Fruit fly (Drosophila melanogaster) whole organism, wandering third instar larva: Measurements from ENCODE around the gene Hsp67Ba.
A peak's percentile ranks its signal among the peaks of the same experiment; 100 is the strongest.

Source experiments
- Abd-B ChIP-seq: fragments of >200 bp; optimal IDR thresholded peaks from 2 replicates; lab custom pipeline; 2017; ENCODE audit warnings: missing biosample characterization, missing genetic modification characterization
- CG32264 ChIP-seq: fragments of 200-800 bp; sonication (Bioruptor generic); optimal IDR thresholded peaks from 2 replicates; lab custom pipeline; 2016; ENCODE audit warnings: missing biosample characterization, missing genetic modification characterization
- CG9705 ChIP-seq: fragments of 200-800 bp; sonication (Bioruptor generic); optimal IDR thresholded peaks from 2 replicates; lab custom pipeline; 2018; ENCODE audit warnings: missing biosample characterization, mild to moderate bottlenecking, missing genetic modification characterization
- CrebA ChIP-seq: fragments of 200-800 bp; sonication (Bioruptor generic); optimal IDR thresholded peaks from 2 replicates; lab custom pipeline; 2016; ENCODE audit warnings: missing biosample characterization, mild to moderate bottlenecking, missing genetic modification characterization, borderline replicate concordance
- Dfd ChIP-seq: fragments of >200 bp; optimal IDR thresholded peaks from 2 replicates; lab custom pipeline; 2017; ENCODE audit warnings: missing biosample characterization, missing genetic modification characterization
- Dif ChIP-seq: fragments of 200-275, 200-300 bp; sonication (Bioruptor generic); optimal IDR thresholded peaks from 2 replicates; lab custom pipeline; 2018; ENCODE audit warnings: missing biosample characterization, missing genetic modification characterization; ENCODE audit not compliant: partially characterized antibody
- GATAd ChIP-seq: sonication (Bioruptor generic); optimal IDR thresholded peaks from 2 replicates; lab custom pipeline; 2016; ENCODE audit warnings: missing biosample characterization, missing genetic modification characterization
- HLH106 ChIP-seq: fragments of 200-800 bp; optimal IDR thresholded peaks from 3 replicates; lab custom pipeline; 2019; ENCODE audit warnings: missing biosample characterization, mild to moderate bottlenecking, missing genetic modification characterization, moderate library complexity
- Hnf4 ChIP-seq: fragments of 200-800 bp; sonication (Bioruptor generic); optimal IDR thresholded peaks from 2 replicates; lab custom pipeline; 2016; ENCODE audit warnings: missing biosample characterization, mild to moderate bottlenecking, missing genetic modification characterization
- Hr78 ChIP-seq: fragments of >200 bp; optimal IDR thresholded peaks from 2 replicates; lab custom pipeline; 2017; ENCODE audit warnings: missing biosample characterization, missing genetic modification characterization
- Hr83 ChIP-seq: fragments of 200-300 bp; sonication (Bioruptor generic); optimal IDR thresholded peaks from 2 replicates; lab custom pipeline; 2016; ENCODE audit warnings: missing biosample characterization, mild to moderate bottlenecking, missing genetic modification characterization, moderate library complexity; ENCODE audit not compliant: poor library complexity, severe bottlenecking
- Jra ChIP-seq: sonication (Bioruptor generic); optimal IDR thresholded peaks from 2 replicates; lab custom pipeline; 2016; ENCODE audit warnings: missing biosample characterization, missing genetic modification characterization
- Mio ChIP-seq: sonication (Bioruptor generic); optimal IDR thresholded peaks from 2 replicates; lab custom pipeline; 2016; ENCODE audit warnings: missing biosample characterization, missing genetic modification characterization
- Myc ChIP-seq: fragments of >200 bp; optimal IDR thresholded peaks from 2 replicates; lab custom pipeline; 2017
- N ChIP-seq: fragments of >200 bp; optimal IDR thresholded peaks from 2 replicates; lab custom pipeline; 2018; ENCODE audit warnings: missing biosample characterization, missing external identifiers, missing genetic modification characterization
- OdsH ChIP-seq: fragments of 200-800 bp; sonication (Bioruptor generic); optimal IDR thresholded peaks from 2 replicates; lab custom pipeline; 2016; ENCODE audit warnings: missing biosample characterization, mild to moderate bottlenecking, missing genetic modification characterization
- Rel ChIP-seq, 2 experiments: fragments of 200-800 bp; sonication (Bioruptor generic) in 1 of 2; optimal IDR thresholded peaks; 2 replicates in 1 of 2; 3 replicates in 1 of 2; lab custom pipeline; 2016 to 2019; ENCODE audit warnings: mild to moderate bottlenecking in 2 of 2, missing biosample characterization in 2 of 2, missing genetic modification characterization in 2 of 2, moderate library complexity in 1 of 2
- Sp1 ChIP-seq: fragments of 200-800 bp; sonication (Bioruptor generic); optimal IDR thresholded peaks from 3 replicates; lab custom pipeline; 2019; ENCODE audit warnings: missing biosample characterization, mild to moderate bottlenecking, missing genetic modification characterization, moderate library complexity
- Vsx2 ChIP-seq: fragments of 200-300, 225-300 bp; sonication (Bioruptor generic); optimal IDR thresholded peaks from 2 replicates; lab custom pipeline; 2018; ENCODE audit warnings: missing biosample characterization, missing genetic modification characterization; ENCODE audit not compliant: partially characterized antibody
- br ChIP-seq: fragments of 200-800 bp; sonication (Bioruptor generic); optimal IDR thresholded peaks from 2 replicates; lab custom pipeline; 2016; ENCODE audit warnings: missing biosample characterization, missing genetic modification characterization
- brk ChIP-seq: fragments of 200-800 bp; sonication (Bioruptor generic); optimal IDR thresholded peaks from 2 replicates; lab custom pipeline; 2016; ENCODE audit warnings: missing biosample characterization, mild to moderate bottlenecking, missing genetic modification characterization
- dl ChIP-seq, 2 experiments: fragments of 175-275, 200-275 bp in 1 of 2; fragments of 200-275 bp in 1 of 2; sonication (Bioruptor generic); optimal IDR thresholded peaks; lab custom pipeline; 2018; ENCODE audit warnings: mild to moderate bottlenecking in 2 of 2, missing biosample characterization in 2 of 2, missing genetic modification characterization in 2 of 2, moderate library complexity in 2 of 2; ENCODE audit not compliant: partially characterized antibody in 2 of 2, insufficient read depth in 1 of 2
- dmrt93B ChIP-seq: fragments of 200-800 bp; sonication (Bioruptor generic); optimal IDR thresholded peaks from 2 replicates; lab custom pipeline; 2018; ENCODE audit warnings: missing biosample characterization, mild to moderate bottlenecking, missing genetic modification characterization
- dsf ChIP-seq: sonication (Bioruptor generic); optimal IDR thresholded peaks from 2 replicates; lab custom pipeline; 2016; ENCODE audit warnings: missing biosample characterization, missing genetic modification characterization, borderline replicate concordance
- ey ChIP-seq: fragments of 200-800 bp; sonication (Bioruptor generic); optimal IDR thresholded peaks from 2 replicates; lab custom pipeline; 2016; ENCODE audit warnings: missing biosample characterization, missing genetic modification characterization
- foxo ChIP-seq, 2 experiments: fragments of 200-800 bp; sonication (Bioruptor generic); optimal IDR thresholded peaks; 2 replicates in 1 of 2; 3 replicates in 1 of 2; lab custom pipeline; 2016 to 2017; ENCODE audit warnings: missing biosample characterization in 2 of 2, missing genetic modification characterization in 2 of 2
- fru ChIP-seq: fragments of 200-800 bp; sonication (Bioruptor generic); optimal IDR thresholded peaks from 3 replicates; lab custom pipeline; 2016; ENCODE audit warnings: missing biosample characterization, mild to moderate bottlenecking, missing genetic modification characterization
- h ChIP-seq: fragments of 200-800 bp; sonication (Bioruptor generic); optimal IDR thresholded peaks from 3 replicates; lab custom pipeline; 2016; ENCODE audit warnings: missing biosample characterization, mild to moderate bottlenecking, missing genetic modification characterization
- jim ChIP-seq: fragments of 175-275, 200-325 bp; sonication (Bioruptor generic); optimal IDR thresholded peaks from 2 replicates; lab custom pipeline; 2016; ENCODE audit warnings: missing biosample characterization, mild to moderate bottlenecking, missing genetic modification characterization
- lola ChIP-seq: fragments of >200 bp; optimal IDR thresholded peaks from 2 replicates; lab custom pipeline; 2017; ENCODE audit warnings: missing biosample characterization, missing genetic modification characterization
- pan ChIP-seq: fragments of >200 bp; optimal IDR thresholded peaks from 2 replicates; lab custom pipeline; 2017
- psq ChIP-seq: fragments of 200-800 bp; sonication (Bioruptor generic); optimal IDR thresholded peaks from 3 replicates; lab custom pipeline; 2017; ENCODE audit warnings: missing biosample characterization, mild to moderate bottlenecking, missing genetic modification characterization, moderate library complexity
- rgr ChIP-seq: fragments of 200-800 bp; sonication (Bioruptor generic); optimal IDR thresholded peaks from 3 replicates; lab custom pipeline; 2016; ENCODE audit warnings: missing biosample characterization, mild to moderate bottlenecking, missing genetic modification characterization
- sage ChIP-seq: fragments of 200-800 bp; sonication (Bioruptor generic); optimal IDR thresholded peaks from 2 replicates; lab custom pipeline; 2016; ENCODE audit warnings: missing biosample characterization, mild to moderate bottlenecking, missing genetic modification characterization
- sv ChIP-seq: fragments of 200-800 bp; sonication (Bioruptor generic); optimal IDR thresholded peaks from 3 replicates; lab custom pipeline; 2016; ENCODE audit warnings: missing biosample characterization, missing genetic modification characterization
- tai ChIP-seq: sonication (Bioruptor generic); optimal IDR thresholded peaks from 2 replicates; lab custom pipeline; 2016; ENCODE audit warnings: missing biosample characterization, missing genetic modification characterization
- usp ChIP-seq: fragments of >200 bp; optimal IDR thresholded peaks from 2 replicates; lab custom pipeline; 2017; ENCODE audit warnings: missing biosample characterization, missing genetic modification characterization
- woc ChIP-seq: sonication (Bioruptor generic); optimal IDR thresholded peaks from 2 replicates; lab custom pipeline; 2016; ENCODE audit warnings: missing biosample characterization, mild to moderate bottlenecking, missing genetic modification characterization

The Hsp67Ba gene

dm6 chr3L:9379484-9380343 lies at the start of gene Hsp67Ba:
TSS of gene Hsp67Ba (minus strand) at chr3L:9379534.
- TF ChIP-seq ey (GFP tag; lab: Kevin White, UChicago) (no peak), fru (peak; percentile 22), Dif (GFP tag; lab: Kevin White, UChicago) (peak; percentile 51), Hr83 (GFP tag; lab: Kevin White, UChicago) (peak; percentile 26), dsf (GFP tag; lab: Kevin White, UChicago) (no peak), jim (GFP tag; lab: Kevin White, UChicago) (no peak), sage (GFP tag; lab: Kevin White, UChicago) (no peak), psq (GFP tag; lab: Kevin White, UChicago) (peak; percentile 49), br (GFP tag; lab: Kevin White, UChicago) (no peak), GATAd (GFP tag; lab: Kevin White, UChicago) (no peak), Hr78 (GFP tag; lab: Kevin White, UChicago) (no peak), Jra (GFP tag; lab: Kevin White, UChicago) (no peak), CrebA (peak; percentile 51), woc (GFP tag; lab: Kevin White, UChicago) (peak; percentile 11), HLH106 (tag; lab: Kevin White, UChicago) (no peak)

- TF ChIP-seq dsf (GFP tag; lab: Kevin White, UChicago) (peak; percentile 97), Jra (GFP tag; lab: Kevin White, UChicago) (peak; percentile 98), usp (GFP tag; lab: Kevin White, UChicago) (peak; percentile 11), Sp1 (peak; percentile 98), woc (GFP tag; lab: Kevin White, UChicago) (peak; percentile 99), Myc (lab: Kevin White, UChicago) (peak; percentile 20), Hr78 (GFP tag; lab: Kevin White, UChicago) (no peak), h (GFP tag; lab: Kevin White, UChicago) (peak; percentile 99), sage (GFP tag; lab: Kevin White, UChicago) (peak; percentile 91), CG9705 (GFP tag; lab: Kevin White, UChicago) (peak; percentile 99), N (GFP tag; lab: Kevin White, UChicago) (no peak), Dif (GFP tag; lab: Kevin White, UChicago) (no peak), rgr (GFP tag; lab: Kevin White, UChicago) (peak; percentile 99), Hnf4 (GFP tag; lab: Kevin White, UChicago) (peak; percentile 99), Vsx2 (no peak), pan (lab: Kevin White, UChicago) (no peak), foxo (GFP tag; optimal IDR thresholded peaks at IDR 0.05; lab: Kevin White, UChicago) (peak; percentile 91 to 99), CrebA (no peak), psq (GFP tag; lab: Kevin White, UChicago) (peak; percentile 97), GATAd (GFP tag; lab: Kevin White, UChicago) (peak; percentile 97), dl (GFP tag; optimal IDR thresholded peaks at IDR 0.05; lab: Kevin White, UChicago; ENCODE audit: insufficient read depth in 1 of 2, partially characterized antibody in 2 of 2) (no peak), dmrt93B (GFP tag; lab: Kevin White, UChicago) (peak; percentile 100), tai (GFP tag; lab: Kevin White, UChicago) (peak; percentile 99), Abd-B (no peak), CG32264 (peak; percentile 97), br (GFP tag; lab: Kevin White, UChicago) (peak; percentile 99), OdsH (peak; percentile 99), brk (peak; percentile 93), lola (GFP tag; lab: Kevin White, UChicago) (no peak), ey (GFP tag; lab: Kevin White, UChicago) (peak; percentile 99), sv (GFP tag; lab: Kevin White, UChicago) (peak; percentile 99), HLH106 (tag; lab: Kevin White, UChicago) (peak; percentile 99), Hr83 (GFP tag; lab: Kevin White, UChicago) (peak; percentile 98), Rel (GFP tag; optimal IDR thresholded peaks at IDR 0.05; lab: Kevin White, UChicago) (peak; percentile 50), Rel (tag; optimal IDR thresholded peaks at IDR 0.05; lab: Kevin White, UChicago) (peak; percentile 91), jim (GFP tag; lab: Kevin White, UChicago) (peak; percentile 94), fru (peak; percentile 99), Dfd (GFP tag; lab: Kevin White, UChicago) (peak; percentile 97), Mio (GFP tag; lab: Kevin White, UChicago) (peak; percentile 94)
Measured at dm6 chr3L:9426656-9427294, 47.4 kb upstream of the Hsp67Ba start, which contains the start of the genes Atat and Shc. TSS of gene Atat (minus strand) at chr3L:9426758. TSS of gene Shc (plus strand) at chr3L:9427010.
